Fruit fly (Drosophila melanogaster) whole organism, embryonic: ENCODE results near the gene CG6830.

ENCODE experiments used
- BEAF-32 ChIP-seq: fragments of 200-800 bp; sonication (Bioruptor generic); optimal IDR thresholded peaks from 3 replicates; lab custom pipeline; 2017; ENCODE audit warnings: missing biosample characterization, missing genetic modification characterization, mild to moderate bottlenecking, moderate library complexity, missing genetic modification reagents
- CG10147 ChIP-seq: fragments of 200-800 bp; sonication (Bioruptor generic); optimal IDR thresholded peaks from 2 replicates; lab custom pipeline; 2019; ENCODE audit warnings: missing biosample characterization, mild to moderate bottlenecking, missing genetic modification characterization, moderate library complexity
- CG1024 ChIP-seq: fragments of 200-800 bp; sonication (Bioruptor generic); IDR thresholded peaks from 2 replicates; pipeline ENCODE4 v1.3.6; 2022; ENCODE audit warnings: missing biosample characterization, missing genetic modification characterization
- CG10274 ChIP-seq: fragments of 200-800 bp; sonication (Bioruptor generic); optimal IDR thresholded peaks from 3 replicates; lab custom pipeline; 2017; ENCODE audit warnings: missing biosample characterization, mild to moderate bottlenecking, missing genetic modification characterization
- CG11504 ChIP-seq: fragments of 200-800 bp; sonication (Bioruptor generic); optimal IDR thresholded peaks from 3 replicates; lab custom pipeline; 2019; ENCODE audit warnings: missing biosample characterization, mild to moderate bottlenecking, missing genetic modification characterization, moderate library complexity
- CG12155 ChIP-seq: fragments of 200-800 bp; sonication (Bioruptor generic); optimal IDR thresholded peaks from 3 replicates; lab custom pipeline; 2016; ENCODE audit warnings: missing biosample characterization, missing genetic modification characterization
- CG15269 ChIP-seq: fragments of 200-800 bp; sonication (Bioruptor generic); optimal IDR thresholded peaks from 2 replicates; lab custom pipeline; 2018; ENCODE audit warnings: missing biosample characterization, mild to moderate bottlenecking, missing genetic modification characterization, moderate library complexity
- CG1602 ChIP-seq: fragments of 200-800 bp; sonication (Bioruptor generic); optimal IDR thresholded peaks from 3 replicates; lab custom pipeline; 2016; ENCODE audit warnings: missing biosample characterization, missing genetic modification characterization
- CG1603 ChIP-seq: fragments of 200-800 bp; sonication (Bioruptor generic); optimal IDR thresholded peaks from 2 replicates; lab custom pipeline; 2019; ENCODE audit warnings: missing biosample characterization, mild to moderate bottlenecking, missing genetic modification characterization, moderate library complexity
- CG16863 ChIP-seq: fragments of 200-800 bp; sonication (Bioruptor generic); optimal IDR thresholded peaks from 3 replicates; lab custom pipeline; 2016; ENCODE audit warnings: missing biosample characterization, missing genetic modification characterization
- CG17328 ChIP-seq: fragments of 200-800 bp; sonication (Bioruptor generic); IDR thresholded peaks from 2 replicates; pipeline ENCODE4 v1.3.6; 2022; ENCODE audit warnings: missing biosample characterization, missing genetic modification characterization
- CG17385 ChIP-seq: fragments of 200-800 bp; sonication (Bioruptor generic); optimal IDR thresholded peaks from 3 replicates; lab custom pipeline; 2018; ENCODE audit warnings: missing biosample characterization, mild to moderate bottlenecking, missing genetic modification characterization
- CG17568 ChIP-seq: fragments of 200-800 bp; sonication (Bioruptor generic); optimal IDR thresholded peaks from 2 replicates; lab custom pipeline; 2018; ENCODE audit warnings: missing biosample characterization, mild to moderate bottlenecking, missing genetic modification characterization, moderate library complexity
- CG17802 ChIP-seq: fragments of 200-800 bp; sonication (Bioruptor generic); optimal IDR thresholded peaks from 2 replicates; lab custom pipeline; 2018; ENCODE audit warnings: missing biosample characterization, mild to moderate bottlenecking, missing genetic modification characterization, moderate library complexity
- CG18599 ChIP-seq: fragments of 200-800 bp; sonication (Bioruptor generic); optimal IDR thresholded peaks from 3 replicates; lab custom pipeline; 2017; ENCODE audit warnings: missing biosample characterization, missing genetic modification characterization, mild to moderate bottlenecking, moderate library complexity, missing genetic modification reagents
- CG30431 ChIP-seq: fragments of 200-800 bp; sonication (Bioruptor generic); optimal IDR thresholded peaks from 2 replicates; lab custom pipeline; 2017; ENCODE audit warnings: missing biosample characterization, missing genetic modification characterization
- CG31365 ChIP-seq: fragments of 200-800 bp; sonication (Bioruptor generic); optimal IDR thresholded peaks from 2 replicates; lab custom pipeline; 2018; ENCODE audit warnings: missing biosample characterization, mild to moderate bottlenecking, missing genetic modification characterization
- CG7372 ChIP-seq: fragments of 200-800 bp; sonication (Bioruptor generic); IDR thresholded peaks from 2 replicates; pipeline ENCODE4 v1.3.6; 2022; ENCODE audit warnings: missing biosample characterization, missing genetic modification characterization
- CG7786 ChIP-seq: fragments of 200-800 bp; sonication (Bioruptor generic); optimal IDR thresholded peaks from 2 replicates; lab custom pipeline; 2016; ENCODE audit warnings: missing biosample characterization, missing genetic modification characterization
- Chrac-16 ChIP-seq: fragments of 200-800 bp; sonication (Bioruptor generic); optimal IDR thresholded peaks from 3 replicates; lab custom pipeline; 2016; ENCODE audit warnings: missing biosample characterization, missing genetic modification characterization
- D19A ChIP-seq: fragments of 200-800 bp; optimal IDR thresholded peaks from 3 replicates; lab custom pipeline; 2019; ENCODE audit warnings: missing biosample characterization, mild to moderate bottlenecking, missing genetic modification characterization, moderate library complexity
- Dbx ChIP-seq: fragments of 200-800 bp; sonication (Bioruptor generic); IDR thresholded peaks from 3 replicates; pipeline ENCODE4 v1.3.6; 2022; ENCODE audit warnings: missing biosample characterization, missing genetic modification characterization
- Dek ChIP-seq: fragments of 200-800 bp; sonication (Bioruptor generic); optimal IDR thresholded peaks from 3 replicates; lab custom pipeline; 2019; ENCODE audit warnings: missing biosample characterization, mild to moderate bottlenecking, missing genetic modification characterization, moderate library complexity
- Dip3 ChIP-seq: fragments of 200-800 bp; sonication (Bioruptor generic); optimal IDR thresholded peaks from 3 replicates; lab custom pipeline; 2016; ENCODE audit warnings: missing biosample characterization, missing genetic modification characterization
- E2f1 ChIP-seq: fragments of 200-800 bp; sonication (Bioruptor generic); IDR thresholded peaks from 2 replicates; pipeline ENCODE4 v1.3.6; 2022; ENCODE audit warnings: missing biosample characterization, missing genetic modification characterization
- Gug ChIP-seq: fragments of 200-800 bp; sonication (Bioruptor generic); IDR thresholded peaks from 4 replicates; pipeline ENCODE4 v1.3.6; 2022; ENCODE audit warnings: missing biosample characterization, missing genetic modification characterization
- HLH54F ChIP-seq: fragments of 200-800 bp; sonication (Bioruptor generic); optimal IDR thresholded peaks from 3 replicates; lab custom pipeline; 2016; ENCODE audit warnings: missing biosample characterization, missing genetic modification characterization
- HLHmδ ChIP-seq: fragments of 200-800 bp; sonication (Bioruptor generic); optimal IDR thresholded peaks from 2 replicates; lab custom pipeline; 2018; ENCODE audit warnings: missing biosample characterization, mild to moderate bottlenecking, missing genetic modification characterization, moderate library complexity
- HmgZ ChIP-seq: fragments of 200-800 bp; sonication (Bioruptor generic); optimal IDR thresholded peaks from 2 replicates; lab custom pipeline; 2018; ENCODE audit warnings: missing biosample characterization, mild to moderate bottlenecking, missing genetic modification characterization
- Hr39 ChIP-seq: fragments of >200 bp; optimal IDR thresholded peaks from 2 replicates; lab custom pipeline; 2017
- Hsf ChIP-seq: fragments of 200-800 bp; sonication (Bioruptor generic); optimal IDR thresholded peaks from 3 replicates; lab custom pipeline; 2016; ENCODE audit warnings: missing biosample characterization, missing genetic modification characterization
- Lhr ChIP-seq: fragments of 200-800 bp; sonication (Bioruptor generic); optimal IDR thresholded peaks from 3 replicates; lab custom pipeline; 2017; ENCODE audit warnings: mild to moderate bottlenecking, missing biosample characterization, missing genetic modification reagents, missing genetic modification characterization
- NC2α ChIP-seq: fragments of 200-800 bp; sonication (Bioruptor generic); optimal IDR thresholded peaks from 2 replicates; lab custom pipeline; 2016; ENCODE audit warnings: missing biosample characterization, missing genetic modification characterization
- NC2β ChIP-seq: fragments of 200-800 bp; sonication (Bioruptor generic); optimal IDR thresholded peaks from 2 replicates; lab custom pipeline; 2016; ENCODE audit warnings: missing biosample characterization, missing genetic modification characterization
- Nf-YB ChIP-seq: fragments of 200-800 bp; sonication (Bioruptor generic); optimal IDR thresholded peaks from 3 replicates; lab custom pipeline; 2019; ENCODE audit warnings: missing biosample characterization, mild to moderate bottlenecking, missing genetic modification characterization, moderate library complexity
- Vsx1 ChIP-seq: fragments of 200-800 bp; sonication (Bioruptor generic); optimal IDR thresholded peaks from 2 replicates; lab custom pipeline; 2017; ENCODE audit warnings: missing biosample characterization, mild to moderate bottlenecking, missing genetic modification characterization, missing genetic modification reagents
- amos ChIP-seq: fragments of 200-800 bp; sonication (Bioruptor generic); IDR thresholded peaks from 2 replicates; pipeline ENCODE4 v1.3.6; 2022; ENCODE audit warnings: missing biosample characterization, missing genetic modification characterization; ENCODE audit not compliant: partially characterized antibody
- ara ChIP-seq: fragments of 200-800 bp; sonication (Bioruptor generic); IDR thresholded peaks from 2 replicates; pipeline ENCODE4 v1.3.6; 2022; ENCODE audit warnings: missing biosample characterization, missing genetic modification characterization
- br ChIP-seq: fragments of >200 bp; optimal IDR thresholded peaks from 2 replicates; lab custom pipeline; 2017
- chif ChIP-seq, 2 experiments: fragments of 200-800 bp; sonication (Bioruptor generic); optimal IDR thresholded peaks; 3 replicates each; lab custom pipeline; 2016; ENCODE audit warnings: missing biosample characterization in 2 of 2, missing genetic modification characterization in 2 of 2
- ci ChIP-seq: fragments of 200-800 bp; sonication (Bioruptor generic); IDR thresholded peaks from 3 replicates; pipeline ENCODE4 v1.3.6; 2022; ENCODE audit warnings: missing biosample characterization, missing genetic modification characterization
- her ChIP-seq: fragments of 200-800 bp; sonication (Bioruptor generic); optimal IDR thresholded peaks from 2 replicates; lab custom pipeline; 2016; ENCODE audit warnings: missing biosample characterization, missing genetic modification characterization
- luna ChIP-seq: fragments of 200-800 bp; sonication (Bioruptor generic); optimal IDR thresholded peaks from 2 replicates; lab custom pipeline; 2016; ENCODE audit warnings: missing biosample characterization, missing genetic modification characterization
- onecut ChIP-seq: fragments of 200-800 bp; sonication (Bioruptor generic); IDR thresholded peaks from 2 replicates; pipeline ENCODE4 v1.3.6; 2022; ENCODE audit warnings: missing biosample characterization, missing genetic modification characterization
- otp ChIP-seq: fragments of 200-800 bp; sonication (Bioruptor generic); IDR thresholded peaks from 3 replicates; pipeline ENCODE4, ENCODE4 v1.3.6; 2022; ENCODE audit warnings: missing biosample characterization, missing genetic modification characterization
- phol ChIP-seq: fragments of 200-800 bp; sonication (Bioruptor generic); optimal IDR thresholded peaks from 3 replicates; lab custom pipeline; 2018; ENCODE audit warnings: missing biosample characterization, mild to moderate bottlenecking, missing genetic modification characterization, moderate library complexity
- seq ChIP-seq: fragments of 200-800 bp; sonication (Bioruptor generic); IDR thresholded peaks from 2 replicates; pipeline ENCODE4 v1.3.6; 2022; ENCODE audit warnings: missing biosample characterization, missing genetic modification characterization
- yki ChIP-seq: fragments of >200 bp; optimal IDR thresholded peaks from 3 replicates; lab custom pipeline; 2018
- zf30C ChIP-seq: fragments of 200-800 bp; sonication (Bioruptor generic); optimal IDR thresholded peaks from 3 replicates; lab custom pipeline; 2018; ENCODE audit warnings: missing biosample characterization, mild to moderate bottlenecking, missing genetic modification characterization

Gene CG6830

DNA sequence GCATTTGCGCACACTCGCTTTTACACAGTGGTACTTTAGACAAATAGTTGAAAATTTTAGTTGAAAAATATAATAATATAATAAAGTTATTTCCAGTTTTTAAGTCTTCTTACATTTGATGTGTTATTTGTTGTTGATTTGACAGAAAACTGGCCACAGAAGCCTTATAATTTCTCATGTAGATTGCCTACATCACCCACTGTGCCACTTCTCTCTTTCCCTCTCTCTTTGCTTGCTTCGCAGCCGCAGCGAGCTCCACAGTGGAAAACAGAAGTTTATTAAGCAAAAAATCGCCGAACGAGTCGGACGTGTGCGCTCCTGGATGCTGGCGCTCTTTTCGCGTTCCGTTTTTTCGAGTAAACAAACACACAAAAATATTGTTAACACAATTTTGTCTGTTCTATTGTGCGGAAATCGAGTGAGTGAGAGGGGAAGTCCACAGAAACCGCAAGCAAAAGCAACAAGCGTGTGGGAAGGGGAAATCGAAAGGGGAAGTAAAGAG, 28.2 kb downstream of the CG6830 start, which contains the start of gene CG42327 (continued):
- TF ChIP-seq CG1024 (peak; percentile 91), CG17568 (GFP tag; lab: Kevin White, UChicago) (peak; percentile 92), yki (lab: Kevin White, UChicago) (no peak), CG1602 (peak; percentile 92), ci (GFP tag; lab: Robert Waterston, UW) (peak; percentile 99), amos (GFP tag; lab: Robert Waterston, UW) (peak; percentile 32; the same call in 1 of the 2 replicates), CG17802 (tag; lab: Kevin White, UChicago) (peak; percentile 79), her (GFP tag; lab: Kevin White, UChicago) (peak; percentile 86), CG18599 (GFP tag; lab: Kevin White, UChicago) (peak; percentile 95), chif (GFP tag; optimal IDR thresholded peaks at IDR 0.05; lab: Kevin White, UChicago) (peak; percentile 73 to 89), CG10274 (GFP tag; lab: Kevin White, UChicago) (peak; percentile 70), Hr39 (lab: Kevin White, UChicago) (no peak), CG11504 (tag; lab: Kevin White, UChicago) (peak; percentile 94), NC2α (GFP tag; lab: Kevin White, UChicago) (peak; percentile 72), CG7372 (peak; percentile 86), Hsf (peak; percentile 90), CG7786 (GFP tag; lab: Kevin White, UChicago) (peak; percentile 63), CG15269 (tag; lab: Kevin White, UChicago) (peak; percentile 94), Dek (tag; lab: Kevin White, UChicago) (peak; percentile 89), Chrac-16 (GFP tag; lab: Kevin White, UChicago) (peak; percentile 93), HmgZ (tag; lab: Kevin White, UChicago) (peak; percentile 81), CG16863 (GFP tag; lab: Kevin White, UChicago) (peak; percentile 87), seq (GFP tag; lab: Robert Waterston, UW) (peak; percentile 96), zf30C (GFP tag; lab: Kevin White, UChicago) (peak; percentile 22), NC2β (GFP tag; lab: Kevin White, UChicago) (peak; percentile 84), CG10147 (GFP tag; lab: Kevin White, UChicago) (peak; percentile 87), CG17385 (GFP tag; lab: Kevin White, UChicago) (peak; percentile 91), otp (GFP tag; lab: Robert Waterston, UW) (peak; percentile 97), Dbx (GFP tag; lab: Robert Waterston, UW) (peak; percentile 86), Dip3 (GFP tag; lab: Kevin White, UChicago) (peak; percentile 48), E2f1 (GFP tag; lab: Robert Waterston, UW) (peak; percentile 96), luna (GFP tag; lab: Kevin White, UChicago) (no peak), ara (GFP tag; lab: Robert Waterston, UW) (peak; percentile 97), CG31365 (tag; lab: Kevin White, UChicago) (peak; percentile 54)

DNA sequence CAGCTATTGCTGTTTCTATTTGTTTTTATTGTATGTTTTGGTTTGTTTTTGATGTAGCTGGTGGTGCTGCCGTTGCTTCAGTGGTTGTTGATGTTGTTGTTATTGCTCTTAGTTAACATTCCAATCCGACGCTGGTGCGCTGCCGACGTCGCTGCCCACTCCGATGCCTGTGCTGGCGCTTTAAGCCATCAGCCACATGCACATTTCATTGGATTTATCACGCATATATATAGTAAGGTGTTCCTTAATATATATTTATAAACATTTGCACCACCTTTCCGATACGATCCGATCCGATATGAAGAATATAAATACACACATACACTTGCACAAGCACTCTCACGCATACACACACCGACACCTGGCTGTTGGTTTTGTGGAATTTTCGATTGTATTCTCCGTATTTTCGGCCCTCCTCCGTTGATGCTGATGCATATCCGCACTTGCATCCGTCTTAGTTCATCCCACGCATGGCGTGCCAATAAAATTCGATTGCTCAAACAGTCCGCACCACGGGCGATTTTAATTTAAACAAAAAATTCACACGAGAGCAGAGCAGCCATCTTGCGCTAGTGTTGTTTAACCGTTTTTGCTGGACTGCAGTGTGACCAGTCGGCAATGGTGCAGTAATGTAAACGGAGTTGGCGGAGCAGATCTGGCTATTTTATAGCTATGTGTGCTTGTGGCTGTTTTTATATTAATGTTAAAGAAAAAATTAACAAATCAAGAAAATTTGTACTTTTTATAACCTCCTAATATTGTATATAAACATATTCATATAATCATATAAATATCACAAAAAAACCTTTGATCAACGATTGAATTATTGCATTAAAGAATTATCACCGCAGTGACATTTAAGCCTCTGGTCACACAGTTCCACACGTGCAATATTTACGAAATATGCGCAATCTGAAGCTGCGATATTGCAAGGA, 33.8 kb downstream of the CG6830 start, which contains the start of the genes Csk and Elp1:
Gene Csk, minus strand, starts transcription at position 602 of the 935 bp plus-strand sequence.
Gene Elp1, plus strand, starts transcription at position 867 of the 935 bp plus-strand sequence.
- TF ChIP-seq CG17385 (GFP tag; lab: Kevin White, UChicago) (peak; percentile 45), CG12155 (GFP tag; lab: Kevin White, UChicago) (peak; percentile 57), onecut (GFP tag; lab: Robert Waterston, UW) (no peak; the same call in 1 of the 2 replicates), D19A (no peak), br (no peak), Lhr (GFP tag; lab: Kevin White, UChicago) (peak; percentile 69), HLH54F (GFP tag; lab: Kevin White, UChicago) (peak; percentile 41), Nf-YB (GFP tag; lab: Kevin White, UChicago) (peak; percentile 22), Vsx1 (GFP tag; lab: Kevin White, UChicago) (peak; percentile 20), CG17328 (GFP tag; lab: Robert Waterston, UW) (no peak), phol (tag; lab: Kevin White, UChicago) (peak; percentile 100), HLHmδ (peak; percentile 11), CG1603 (tag; lab: Kevin White, UChicago) (peak; percentile 54), BEAF-32 (GFP tag; lab: Kevin White, UChicago) (peak; percentile 55), Gug (GFP tag; lab: Robert Waterston, UW) (0 out of 4 replicates have a peak, but pooled peaks have one; percentile 27), CG30431 (GFP tag; lab: Kevin White, UChicago) (peak; percentile 26)
